Fruit fly (Drosophila melanogaster): ENCODE data around the gene LysX.
A peak's percentile ranks its signal among the peaks of the same experiment; 100 is the strongest.

Gene LysX

DNA sequence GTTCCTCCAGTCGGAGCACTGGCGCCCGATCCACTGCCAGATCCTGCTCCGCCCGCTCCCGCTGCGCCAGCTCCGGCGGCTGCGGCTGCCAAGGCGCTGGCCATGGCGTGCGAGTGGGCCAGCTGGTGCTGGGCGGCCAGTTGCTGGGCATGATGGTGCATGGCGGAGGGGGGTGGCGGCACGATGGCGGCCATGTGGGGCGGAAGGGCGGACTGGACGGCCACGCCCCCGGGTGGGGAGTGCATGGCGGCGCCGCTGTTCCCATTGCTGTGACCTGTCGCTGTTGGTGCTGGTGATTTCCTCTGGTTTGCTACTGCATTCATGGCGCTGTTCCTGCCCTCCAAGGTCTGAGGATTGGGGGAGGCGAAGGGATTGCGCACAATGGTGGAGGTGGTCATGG, 22.2 kb downstream of the LysX start (continued):
- TF ChIP-seq sens (GFP tag), result peak; percentile 17

DNA sequence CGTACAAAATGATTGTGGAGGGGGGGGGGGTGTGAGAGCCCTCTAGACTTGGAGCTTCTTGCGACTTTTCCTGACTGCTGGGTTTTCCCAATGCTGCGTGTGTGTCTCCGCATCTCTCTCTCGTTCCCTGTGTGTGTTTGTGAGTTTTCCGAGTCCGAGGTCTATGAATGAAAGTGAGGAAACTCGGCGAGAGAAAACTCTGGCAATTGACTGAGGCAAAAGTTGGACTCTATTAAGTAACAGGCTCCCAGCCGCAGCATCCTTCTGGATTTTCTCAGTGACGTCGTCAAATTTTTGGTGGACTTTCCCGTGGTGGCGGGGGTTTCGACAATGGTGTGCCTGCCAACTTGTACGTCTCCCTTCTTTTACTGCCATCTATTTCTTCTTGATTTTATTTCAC, 24.5 kb downstream of the LysX start:
- TF ChIP-seq CG17328 (GFP tag; IDR thresholded peaks at IDR 0.05), result no peak
- peak; percentile 95 for TF ChIP-seq CG31224 (GFP tag; IDR thresholded peaks at IDR 0.05)
- TF ChIP-seq CG12219 (GFP tag; optimal IDR thresholded peaks at IDR 0.05), result no peak
- TF ChIP-seq abd-A (tag; optimal IDR thresholded peaks at IDR 0.05), result peak; percentile 75
- TF ChIP-seq Deaf1 (tag; optimal IDR thresholded peaks at IDR 0.05), result peak; percentile 2
- no peak for TF ChIP-seq Gsc (GFP tag; IDR thresholded peaks at IDR 0.05)
- TF ChIP-seq ac (GFP tag; optimal IDR thresholded peaks at IDR 0.05), result no peak
- TF ChIP-seq Bgb (GFP tag; IDR thresholded peaks at IDR 0.05; ENCODE audit: partially characterized antibody), result 0 out of 2 replicates have a peak, but pooled peaks have one; percentile 19
- peak; percentile 26 for TF ChIP-seq CG13894 (tag; optimal IDR thresholded peaks at IDR 0.05)
- TF ChIP-seq MTF-1 (GFP tag; optimal IDR thresholded peaks at IDR 0.05; ENCODE audit: borderline replicate concordance), result no peak
- TF ChIP-seq seq (GFP tag; IDR thresholded peaks at IDR 0.05), result no peak
- no peak for TF ChIP-seq CG2678 (tag; optimal IDR thresholded peaks at IDR 0.05)
- no peak for TF ChIP-seq ftz-f1 (GFP tag; optimal IDR thresholded peaks at IDR 0.05)
- TF ChIP-seq CG30403 (GFP tag; optimal IDR thresholded peaks at IDR 0.05), result no peak
- no peak for TF ChIP-seq pan (optimal IDR thresholded peaks at IDR 0.05)
- no peak for TF ChIP-seq pan (GFP tag; optimal IDR thresholded peaks at IDR 0.05 in 1 of 2, IDR thresholded peaks at IDR 0.05 in 1 of 2)
- TF ChIP-seq dpn (GFP tag; optimal IDR thresholded peaks at IDR 0.05), result no peak
- no peak for TF ChIP-seq pzg (GFP tag; optimal IDR thresholded peaks at IDR 0.05)
- TF ChIP-seq CG9215 (GFP tag; IDR thresholded peaks at IDR 0.05), result no peak
- no peak for TF ChIP-seq jing (GFP tag; optimal IDR thresholded peaks at IDR 0.05)
- peak; percentile 43; the same call in 1 of the 2 replicates for TF ChIP-seq crol (GFP tag; IDR thresholded peaks at IDR 0.05)
- TF ChIP-seq cg (GFP tag; optimal IDR thresholded peaks at IDR 0.05), result no peak
- no peak for TF ChIP-seq CG9876 (GFP tag; optimal IDR thresholded peaks at IDR 0.05)
- TF ChIP-seq nerfin-1 (tag; optimal IDR thresholded peaks at IDR 0.05), result no peak
- TF ChIP-seq Awh (GFP tag; IDR thresholded peaks at IDR 0.05), result no peak

DNA sequence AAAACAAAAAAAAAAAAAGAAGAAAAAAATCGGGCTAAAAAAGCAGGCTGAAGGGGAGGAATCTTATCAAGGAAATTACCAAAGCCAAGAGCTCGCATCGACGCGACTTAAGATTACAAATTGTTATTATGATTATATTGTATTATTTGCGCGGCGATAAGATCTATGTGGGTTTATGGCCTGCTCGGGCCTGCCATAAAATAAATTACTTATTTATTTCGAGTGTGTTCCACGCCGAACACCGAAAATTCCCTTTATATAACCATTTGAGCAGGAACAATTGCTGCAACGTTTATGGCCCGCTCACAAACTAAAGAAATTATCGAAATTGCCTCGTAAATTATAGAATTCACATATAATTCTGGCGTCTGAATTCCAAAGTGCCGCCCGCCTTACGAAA, 25.5 kb downstream of the LysX start:
- no peak for TF ChIP-seq Fer2 (tag; optimal IDR thresholded peaks at IDR 0.05)
- TF ChIP-seq cwo (GFP tag; optimal IDR thresholded peaks at IDR 0.05), result peak; percentile 30
- peak in 1 of 2 experiments; percentile 54 for TF ChIP-seq Pdp1 (GFP tag; optimal IDR thresholded peaks at IDR 0.05)
- TF ChIP-seq Asciz (GFP tag; optimal IDR thresholded peaks at IDR 0.05), result peak; percentile 50
- peak; percentile 31 for TF ChIP-seq run (tag; optimal IDR thresholded peaks at IDR 0.05)
- peak; percentile 4 for TF ChIP-seq BtbVII (GFP tag; optimal IDR thresholded peaks at IDR 0.05)
- TF ChIP-seq sc (optimal IDR thresholded peaks at IDR 0.05), result no peak
- no peak for TF ChIP-seq sc (GFP tag; optimal IDR thresholded peaks at IDR 0.05)
- no peak for TF ChIP-seq CG8290 (GFP tag; optimal IDR thresholded peaks at IDR 0.05)
- no peak for TF ChIP-seq CG8290 (tag; optimal IDR thresholded peaks at IDR 0.05)
- TF ChIP-seq PHDP (tag; optimal IDR thresholded peaks at IDR 0.05), result peak; percentile 55
- peak; percentile 20 for TF ChIP-seq CG10431 (GFP tag; optimal IDR thresholded peaks at IDR 0.05)
- no peak for TF ChIP-seq Hmx (GFP tag; optimal IDR thresholded peaks at IDR 0.05)
- peak; percentile 34 for TF ChIP-seq CG12071 (GFP tag; optimal IDR thresholded peaks at IDR 0.05)
- TF ChIP-seq CG17612 (GFP tag; IDR thresholded peaks at IDR 0.05), result no peak
- peak; percentile 5 for TF ChIP-seq caup (GFP tag; optimal IDR thresholded peaks at IDR 0.05; ENCODE audit: severe bottlenecking)
- TF ChIP-seq Med (GFP tag), result peak; percentile 38
- TF ChIP-seq CG3281 (GFP tag; optimal IDR thresholded peaks at IDR 0.05), result peak; percentile 37
- TF ChIP-seq CG14441 (GFP tag; IDR thresholded peaks at IDR 0.05), result peak; percentile 41
- TF ChIP-seq GATAe (GFP tag; conservative IDR thresholded peaks at IDR 0.05), result 0 out of 2 replicates have a peak, but pooled peaks have one; percentile 30
- TF ChIP-seq CrebB (tag; optimal IDR thresholded peaks at IDR 0.05), result peak; percentile 5
- TF ChIP-seq CG15269 (tag; optimal IDR thresholded peaks at IDR 0.05), result peak; percentile 39
- TF ChIP-seq tap (tag; optimal IDR thresholded peaks at IDR 0.05), result peak; percentile 7
- TF ChIP-seq gcm (GFP tag; optimal IDR thresholded peaks at IDR 0.05), result peak; percentile 33
